Fruit fly (Drosophila melanogaster) whole organism, embryonic: Measurements from ENCODE around the gene FBXO11.

Experiments
- Abd-B ChIP-seq: fragments of 200-800 bp; sonication (Bioruptor generic); optimal IDR thresholded peaks from 2 replicates; lab custom pipeline; 2018; ENCODE audit warnings: missing biosample characterization, mild to moderate bottlenecking, missing genetic modification characterization, moderate library complexity
- Atf6 ChIP-seq: fragments of 200-800 bp; sonication (Bioruptor generic); IDR thresholded peaks from 2 replicates; pipeline ENCODE4 v1.3.6; 2022; ENCODE audit warnings: missing biosample characterization, missing genetic modification characterization
- Blimp-1 ChIP-seq: fragments of 200-800 bp; sonication (Bioruptor generic); optimal IDR thresholded peaks from 3 replicates; lab custom pipeline; 2018; ENCODE audit warnings: missing biosample characterization, missing genetic modification characterization, mild to moderate bottlenecking, moderate library complexity, missing genetic modification reagents
- Bteb2 ChIP-seq: fragments of 200-800 bp; sonication (Bioruptor generic); optimal IDR thresholded peaks from 2 replicates; lab custom pipeline; 2016; ENCODE audit warnings: missing biosample characterization, missing genetic modification characterization
- CG10274 ChIP-seq: fragments of 200-800 bp; sonication (Bioruptor generic); optimal IDR thresholded peaks from 3 replicates; lab custom pipeline; 2017; ENCODE audit warnings: missing biosample characterization, mild to moderate bottlenecking, missing genetic modification characterization
- CG10959 ChIP-seq: fragments of 200-800 bp; sonication (Bioruptor generic); IDR thresholded peaks from 2 replicates; pipeline ENCODE4 v1.3.6; 2022; ENCODE audit warnings: missing biosample characterization, missing genetic modification characterization
- CG10979 ChIP-seq: fragments of 200-800 bp; sonication (Bioruptor generic); optimal IDR thresholded peaks from 2 replicates; lab custom pipeline; 2018; ENCODE audit warnings: missing biosample characterization, mild to moderate bottlenecking, missing genetic modification characterization, moderate library complexity
- CG11560 ChIP-seq: fragments of 200-800 bp; sonication (Bioruptor generic); IDR thresholded peaks from 3 replicates; pipeline ENCODE4 v1.3.6; 2022; ENCODE audit warnings: missing biosample characterization, missing genetic modification characterization
- CG14860 ChIP-seq: fragments of 200-800 bp; sonication (Bioruptor generic); IDR thresholded peaks from 3 replicates; pipeline ENCODE4 v1.3.6; 2022; ENCODE audit warnings: missing biosample characterization, missing genetic modification characterization; ENCODE audit not compliant: partially characterized antibody
- CG15073 ChIP-seq: fragments of 200-800 bp; sonication (Bioruptor generic); optimal IDR thresholded peaks from 2 replicates; lab custom pipeline; 2016; ENCODE audit warnings: missing biosample characterization, missing genetic modification characterization
- CG1647 ChIP-seq: fragments of 200-800 bp; sonication (Bioruptor generic); optimal IDR thresholded peaks from 3 replicates; lab custom pipeline; 2016; ENCODE audit warnings: missing biosample characterization, missing genetic modification characterization
- CG17361 ChIP-seq: fragments of 200-800 bp; sonication (Bioruptor generic); IDR thresholded peaks from 3 replicates; pipeline ENCODE4 v1.3.6; 2022; ENCODE audit warnings: missing biosample characterization, missing genetic modification characterization
- CG30020 ChIP-seq: fragments of 200-800 bp; optimal IDR thresholded peaks from 2 replicates; lab custom pipeline; 2019; ENCODE audit warnings: missing biosample characterization, mild to moderate bottlenecking, missing genetic modification characterization, moderate library complexity
- CG30403 ChIP-seq: fragments of 200-800 bp; sonication (Bioruptor generic); optimal IDR thresholded peaks from 3 replicates; lab custom pipeline; 2016; ENCODE audit warnings: missing biosample characterization, missing genetic modification characterization
- CG31365 ChIP-seq: fragments of 200-800 bp; sonication (Bioruptor generic); optimal IDR thresholded peaks from 2 replicates; lab custom pipeline; 2018; ENCODE audit warnings: missing biosample characterization, mild to moderate bottlenecking, missing genetic modification characterization
- CG3163 ChIP-seq: fragments of 200-800 bp; sonication (Bioruptor generic); optimal IDR thresholded peaks from 3 replicates; lab custom pipeline; 2016; ENCODE audit warnings: missing biosample characterization, missing genetic modification characterization
- CG3281 ChIP-seq: fragments of 200-800 bp; sonication (Bioruptor generic); optimal IDR thresholded peaks from 3 replicates; lab custom pipeline; 2017; ENCODE audit warnings: missing biosample characterization, mild to moderate bottlenecking, missing genetic modification characterization
- CG33213 ChIP-seq: fragments of 200-800 bp; sonication (Bioruptor generic); optimal IDR thresholded peaks from 3 replicates; lab custom pipeline; 2016; ENCODE audit warnings: missing biosample characterization, missing genetic modification characterization
- CG3407 ChIP-seq: fragments of 200-800 bp; sonication (Bioruptor generic); optimal IDR thresholded peaks from 2 replicates; lab custom pipeline; 2018; ENCODE audit warnings: missing biosample characterization, mild to moderate bottlenecking, missing genetic modification characterization
- CG8388 ChIP-seq: fragments of 200-800 bp; sonication (Bioruptor generic); optimal IDR thresholded peaks from 2 replicates; lab custom pipeline; 2019; ENCODE audit warnings: missing biosample characterization, mild to moderate bottlenecking, missing genetic modification characterization, moderate library complexity
- CG8765 ChIP-seq: fragments of 200-800 bp; sonication (Bioruptor generic); IDR thresholded peaks from 2 replicates; pipeline ENCODE4 v1.3.6; 2022; ENCODE audit warnings: missing biosample characterization, missing genetic modification characterization
- CG9817 ChIP-seq: fragments of 200-800 bp; sonication (Bioruptor generic); optimal IDR thresholded peaks from 2 replicates; lab custom pipeline; 2018; ENCODE audit warnings: missing biosample characterization, mild to moderate bottlenecking, missing genetic modification characterization, moderate library complexity
- CG9876 ChIP-seq: fragments of 200-800 bp; sonication (Bioruptor generic); optimal IDR thresholded peaks from 2 replicates; lab custom pipeline; 2016; ENCODE audit warnings: missing biosample characterization, missing genetic modification characterization
- Dip2 ChIP-seq: fragments of 200-800 bp; sonication (Bioruptor generic); IDR thresholded peaks from 2 replicates; pipeline ENCODE4 v1.3.6; 2022; ENCODE audit warnings: missing biosample characterization, missing genetic modification characterization
- Elba2 ChIP-seq: fragments of 200-800 bp; sonication (Bioruptor generic); optimal IDR thresholded peaks from 3 replicates; lab custom pipeline; 2016; ENCODE audit warnings: missing biosample characterization, missing genetic modification characterization
- Gsc ChIP-seq: fragments of 200-800 bp; sonication (Bioruptor generic); IDR thresholded peaks from 2 replicates; pipeline ENCODE4 v1.3.6; 2022; ENCODE audit warnings: missing biosample characterization, missing genetic modification characterization
- HLH3B ChIP-seq: fragments of 200-800 bp; sonication (Bioruptor generic); IDR thresholded peaks from 2 replicates; pipeline ENCODE4 v1.3.6; 2022; ENCODE audit warnings: missing biosample characterization, missing genetic modification characterization
- Hr78 ChIP-seq, 2 experiments: fragments of 200-800 bp in 1 of 2; fragments of >200 bp in 1 of 2; sonication (Bioruptor generic) in 1 of 2; optimal IDR thresholded peaks; 2 replicates each; lab custom pipeline; 2017 to 2019; ENCODE audit warnings: missing biosample characterization in 2 of 2, missing genetic modification characterization in 2 of 2, mild to moderate bottlenecking in 1 of 2, moderate library complexity in 1 of 2
- NFAT ChIP-seq: fragments of 200-800 bp; sonication (Bioruptor generic); IDR thresholded peaks from 2 replicates; pipeline ENCODE4 v1.3.6; 2022; ENCODE audit warnings: missing biosample characterization, missing genetic modification characterization
- Nf-YA ChIP-seq: fragments of 200-800 bp; sonication (Bioruptor generic); IDR thresholded peaks from 2 replicates; pipeline ENCODE4 v1.3.6; 2022; ENCODE audit warnings: missing biosample characterization, missing genetic modification characterization
- Nf-YB ChIP-seq: fragments of 200-800 bp; sonication (Bioruptor generic); optimal IDR thresholded peaks from 3 replicates; lab custom pipeline; 2019; ENCODE audit warnings: missing biosample characterization, mild to moderate bottlenecking, missing genetic modification characterization, moderate library complexity
- Opbp ChIP-seq: fragments of 200-800 bp; sonication (Bioruptor generic); IDR thresholded peaks from 3 replicates; pipeline ENCODE4 v1.3.6; 2022; ENCODE audit warnings: missing biosample characterization, missing genetic modification characterization; ENCODE audit not compliant: partially characterized antibody
- Sry-δ ChIP-seq: fragments of 200-800 bp; sonication (Bioruptor generic); optimal IDR thresholded peaks from 2 replicates; lab custom pipeline; 2016; ENCODE audit warnings: missing biosample characterization, missing genetic modification characterization
- Trl ChIP-seq, 3 experiments: fragments of >200 bp in 2 of 3; fragments of 200-800 bp in 1 of 3; sonication (Bioruptor generic) in 1 of 3; optimal IDR thresholded peaks; 2 replicates in 1 of 3; 3 replicates in 2 of 3; lab custom pipeline; 2016 to 2017; ENCODE audit warnings: missing biosample characterization in 1 of 3, missing genetic modification characterization in 1 of 3
- Usf ChIP-seq: fragments of 200-800 bp; sonication (Bioruptor generic); optimal IDR thresholded peaks from 2 replicates; lab custom pipeline; 2017; ENCODE audit warnings: missing genotype, missing biosample characterization, missing genetic modification characterization
- croc ChIP-seq: fragments of 200-800 bp; sonication (Bioruptor generic); conservative IDR thresholded peaks from 3 replicates; pipeline ENCODE4 v1.3.6; 2022; ENCODE audit warnings: missing biosample characterization, missing genetic modification characterization
- dan ChIP-seq: fragments of 200-800 bp; sonication (Bioruptor generic); IDR thresholded peaks from 2 replicates; pipeline ENCODE4 v1.3.6; 2022; ENCODE audit warnings: missing biosample characterization, missing genetic modification characterization
- eve ChIP-seq, 2 experiments: fragments of >200 bp; optimal IDR thresholded peaks; 2 replicates each; lab custom pipeline; 2017; ENCODE audit warnings: missing biosample characterization in 2 of 2, missing genetic modification characterization in 2 of 2
- gce ChIP-seq: fragments of 200-800 bp; sonication (Bioruptor generic); IDR thresholded peaks from 3 replicates; pipeline ENCODE4 v1.3.6; 2022; ENCODE audit warnings: missing biosample characterization, missing genetic modification characterization
- grau ChIP-seq: fragments of 200-800 bp; optimal IDR thresholded peaks from 3 replicates; lab custom pipeline; 2019; ENCODE audit warnings: missing biosample characterization, mild to moderate bottlenecking, missing genetic modification characterization, moderate library complexity
- gt ChIP-seq: fragments of 200-800 bp; sonication (Bioruptor generic); IDR thresholded peaks from 2 replicates; pipeline ENCODE4 v1.3.6; 2022; ENCODE audit warnings: missing biosample characterization, missing genetic modification characterization
- ind ChIP-seq: fragments of 200-800 bp; sonication (Bioruptor generic); optimal IDR thresholded peaks from 3 replicates; lab custom pipeline; 2016; ENCODE audit warnings: missing biosample characterization, missing genetic modification characterization
- prd ChIP-seq, 3 experiments: fragments of >200 bp in 2 of 3; fragments of 200-800 bp in 1 of 3; sonication (Bioruptor generic) in 1 of 3; optimal IDR thresholded peaks in 2 of 3; IDR thresholded peaks in 1 of 3; 2 replicates in 2 of 3; 3 replicates in 1 of 3; pipeline versions ENCODE4 v1.3.6 to Lab custom; 2017 to 2022; ENCODE audit warnings: missing biosample characterization in 1 of 3, missing genetic modification characterization in 1 of 3
- seq ChIP-seq: fragments of 200-800 bp; sonication (Bioruptor generic); IDR thresholded peaks from 2 replicates; pipeline ENCODE4 v1.3.6; 2022; ENCODE audit warnings: missing biosample characterization, missing genetic modification characterization
- tna ChIP-seq: fragments of 200-800 bp; sonication (Bioruptor generic); IDR thresholded peaks from 2 replicates; pipeline ENCODE4 v1.3.6; 2022; ENCODE audit warnings: missing biosample characterization, missing genetic modification characterization; ENCODE audit not compliant: partially characterized antibody
- toy ChIP-seq: fragments of 200-800 bp; sonication (Bioruptor generic); IDR thresholded peaks from 2 replicates; pipeline ENCODE4 v1.3.6; 2022; ENCODE audit warnings: missing biosample characterization, missing genetic modification characterization
- wor ChIP-seq: fragments of 200-800 bp; sonication (Bioruptor generic); IDR thresholded peaks from 2 replicates; pipeline ENCODE4 v1.3.6; 2022; ENCODE audit warnings: missing biosample characterization, missing genetic modification characterization
- zen ChIP-seq: fragments of 200-800 bp; sonication (Bioruptor generic); optimal IDR thresholded peaks from 3 replicates; lab custom pipeline; 2018; ENCODE audit warnings: missing biosample characterization, mild to moderate bottlenecking, missing genetic modification characterization, moderate library complexity
- zen2 ChIP-seq: fragments of 200-800 bp; sonication (Bioruptor generic); IDR thresholded peaks from 3 replicates; pipeline ENCODE4 v1.3.6; 2022; ENCODE audit warnings: missing biosample characterization, missing genetic modification characterization; ENCODE audit not compliant: partially characterized antibody
- zfh1 ChIP-seq: fragments of 200-800 bp; sonication (Bioruptor generic); IDR thresholded peaks from 3 replicates; pipeline ENCODE4 v1.3.6; 2022; ENCODE audit warnings: missing biosample characterization, missing genetic modification characterization

Gene FBXO11

DNA sequence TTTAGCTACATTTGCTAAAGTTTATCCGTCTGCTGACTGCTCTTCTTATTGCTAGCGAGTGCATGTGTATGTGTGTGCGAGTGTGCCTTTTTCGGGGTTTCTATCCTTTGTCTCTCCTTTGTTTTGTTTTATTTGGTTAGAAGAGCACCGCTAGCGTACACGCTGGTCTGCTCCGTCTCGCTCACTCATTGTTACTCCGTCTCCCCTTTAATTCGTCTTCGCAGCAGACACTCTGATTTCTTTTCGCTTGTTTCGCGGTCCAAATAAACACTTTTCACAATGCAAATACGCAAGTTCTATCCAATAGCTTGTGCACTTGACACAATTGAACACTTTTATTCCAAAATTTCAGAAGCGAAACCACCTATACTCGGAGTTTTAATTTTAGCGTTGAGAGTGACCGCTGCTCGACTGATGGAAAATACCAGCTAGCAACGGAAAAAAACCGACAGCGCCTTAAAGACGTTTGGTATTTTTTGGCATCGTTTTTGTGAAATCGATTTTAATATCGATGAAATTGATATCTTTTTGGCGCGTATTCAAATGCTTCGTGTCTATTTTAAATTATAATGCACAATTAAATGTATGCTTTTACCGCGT, at the start of gene FBXO11 (continued):
- TF ChIP-seq CG10959 (GFP tag; lab: Robert Waterston, UW) = no peak
- no peak for TF ChIP-seq prd (optimal IDR thresholded peaks at IDR 0.05; lab: Kevin White, UChicago)
- TF ChIP-seq prd (GFP tag; IDR thresholded peaks at IDR 0.05; lab: Robert Waterston, UW) = no peak
- no peak for TF ChIP-seq CG9876 (GFP tag; lab: Kevin White, UChicago)
- no peak for TF ChIP-seq CG11560 (tag; lab: Robert Waterston, UW)
- TF ChIP-seq zen = no peak
- no peak for TF ChIP-seq Hr78 (GFP tag; optimal IDR thresholded peaks at IDR 0.05; lab: Kevin White, UChicago)
- TF ChIP-seq tna (GFP tag; lab: Robert Waterston, UW) = no peak
- TF ChIP-seq HLH3B = no peak
- TF ChIP-seq CG1647 = no peak
- TF ChIP-seq CG3407 = no peak
- no peak for TF ChIP-seq Nf-YA
- no peak for TF ChIP-seq Blimp-1 (GFP tag; lab: Kevin White, UChicago)
- TF ChIP-seq CG9817 (tag; lab: Kevin White, UChicago) = no peak
- TF ChIP-seq ind (GFP tag; lab: Kevin White, UChicago) = no peak
- TF ChIP-seq toy (GFP tag; lab: Robert Waterston, UW) = no peak
- TF ChIP-seq gt = no peak
- no peak for TF ChIP-seq NFAT (GFP tag; lab: Robert Waterston, UW)
- TF ChIP-seq CG8765 (GFP tag; lab: Robert Waterston, UW) = no peak
- TF ChIP-seq CG33213 (GFP tag; lab: Kevin White, UChicago) = no peak
- 0 out of 3 replicates have a peak, but pooled peaks have one; percentile 34 for TF ChIP-seq Opbp
- no peak for TF ChIP-seq CG8388 (GFP tag; lab: Kevin White, UChicago)
- TF ChIP-seq gce (GFP tag; lab: Robert Waterston, UW) = no peak
- no peak for TF ChIP-seq Atf6 (GFP tag; lab: Robert Waterston, UW)
- TF ChIP-seq CG14860 = no peak
- TF ChIP-seq Usf (GFP tag; lab: Kevin White, UChicago) = no peak
- no peak for TF ChIP-seq wor
- no peak for TF ChIP-seq zen2 (GFP tag; lab: Robert Waterston, UW)
- no peak for TF ChIP-seq Trl (optimal IDR thresholded peaks at IDR 0.05; lab: Kevin White, UChicago)
- TF ChIP-seq Trl (GFP tag; optimal IDR thresholded peaks at IDR 0.05; lab: Kevin White, UChicago) = no peak
- TF ChIP-seq Abd-B (GFP tag; lab: Kevin White, UChicago) = no peak
- no peak for TF ChIP-seq Bteb2 (GFP tag; lab: Kevin White, UChicago)
- TF ChIP-seq CG10979 (tag; lab: Kevin White, UChicago) = no peak
- peak; percentile 55 for TF ChIP-seq Elba2 (GFP tag; lab: Kevin White, UChicago)
- peak; percentile 15 for TF ChIP-seq CG3281 (GFP tag; lab: Kevin White, UChicago)
- TF ChIP-seq Nf-YB (GFP tag; lab: Kevin White, UChicago) = peak; percentile 72
- TF ChIP-seq CG30020 (tag; lab: Kevin White, UChicago) = peak; percentile 30
- no peak for TF ChIP-seq CG31365 (tag; lab: Kevin White, UChicago)
- TF ChIP-seq CG15073 (GFP tag; lab: Kevin White, UChicago) = no peak
- peak; percentile 11 for TF ChIP-seq CG3163 (GFP tag; lab: Kevin White, UChicago)
- TF ChIP-seq Sry-δ (GFP tag; lab: Kevin White, UChicago) = peak; percentile 60
- no peak for TF ChIP-seq zfh1
- TF ChIP-seq eve (GFP tag; optimal IDR thresholded peaks at IDR 0.05; lab: Kevin White, UChicago) = no peak
- TF ChIP-seq Dip2 (GFP tag; lab: Robert Waterston, UW) = no peak
- TF ChIP-seq seq = no peak
- TF ChIP-seq Gsc (GFP tag; lab: Robert Waterston, UW) = no peak
- TF ChIP-seq CG17361 (GFP tag; lab: Robert Waterston, UW) = no peak
- no peak for TF ChIP-seq CG10274 (GFP tag; lab: Kevin White, UChicago)
- no peak for TF ChIP-seq CG30403 (GFP tag; lab: Kevin White, UChicago)
- no peak for TF ChIP-seq dan (GFP tag; lab: Robert Waterston, UW)
- TF ChIP-seq croc = no peak
- TF ChIP-seq grau = no peak
